Worm (Caenorhabditis elegans) whole organism, L3 larva: ENCODE data around the gene rpoa-12.

Experiments used
- ZK546.5 ChIP-seq: sonication (generic microtip); optimal IDR thresholded peaks from 2 replicates; lab custom pipeline; 2017; ENCODE audit warnings: missing biosample characterization, missing genetic modification characterization
- ama-1 ChIP-seq: fragments of 150-350 bp; optimal IDR thresholded peaks from 2 replicates; lab custom pipeline; 2018
- ceh-82 ChIP-seq: fragments of 150-350 bp; optimal IDR thresholded peaks from 2 replicates; lab custom pipeline; 2014; ENCODE audit warnings: missing biosample characterization, missing genetic modification characterization
- ceh-9 ChIP-seq: sonication (generic microtip); optimal IDR thresholded peaks from 2 replicates; lab custom pipeline; 2018; ENCODE audit warnings: missing biosample characterization, missing genetic modification characterization
- daf-12 ChIP-seq: fragments of 150-350 bp; optimal IDR thresholded peaks from 2 replicates; lab custom pipeline; 2014; ENCODE audit warnings: missing biosample characterization, missing genetic modification reagents, missing genetic modification characterization
- egl-27 ChIP-seq: sonication (generic microtip); optimal IDR thresholded peaks from 4 replicates; lab custom pipeline; 2017; ENCODE audit warnings: missing biosample characterization, missing genetic modification reagents, missing genetic modification characterization
- egl-5 ChIP-seq: fragments of 150-350 bp; optimal IDR thresholded peaks from 2 replicates; lab custom pipeline; 2017; ENCODE audit warnings: missing biosample characterization, missing genetic modification reagents, missing genetic modification characterization, inconsistent platforms
- elt-1 ChIP-seq: fragments of 150-350 bp; optimal IDR thresholded peaks from 2 replicates; lab custom pipeline; 2014; ENCODE audit warnings: missing biosample characterization, missing genetic modification characterization
- elt-2 ChIP-seq: sonication (generic microtip); optimal IDR thresholded peaks from 2 replicates; lab custom pipeline; 2016; ENCODE audit warnings: missing genetic modification reagents, mild to moderate bottlenecking, missing genetic modification characterization, missing compliant biosample characterization
- elt-3 ChIP-seq, 3 experiments: fragments of 150-350 bp in 1 of 3; sonication (generic microtip) in 2 of 3; optimal IDR thresholded peaks; 2 replicates in 2 of 3; 4 replicates in 1 of 3; lab custom pipeline; 2014 to 2017; ENCODE audit warnings: missing biosample characterization in 3 of 3, missing genetic modification characterization in 3 of 3
- eor-1 ChIP-seq, 2 experiments: fragments of 150-350 bp; optimal IDR thresholded peaks; 2 replicates each; lab custom pipeline; 2014 to 2018; ENCODE audit warnings: missing biosample characterization in 2 of 2, missing genetic modification characterization in 2 of 2
- fkh-10 ChIP-seq: sonication (generic microtip); optimal IDR thresholded peaks from 2 replicates; lab custom pipeline; 2017; ENCODE audit warnings: missing biosample characterization, missing genetic modification reagents, missing genetic modification characterization
- fkh-2 ChIP-seq: fragments of 150-350 bp; optimal IDR thresholded peaks from 2 replicates; lab custom pipeline; 2014; ENCODE audit warnings: missing biosample characterization, missing genetic modification reagents, missing genetic modification characterization
- fos-1 ChIP-seq: fragments of 150-350 bp; optimal IDR thresholded peaks from 2 replicates; lab custom pipeline; 2014; ENCODE audit warnings: missing biosample characterization, missing genetic modification characterization
- hmg-11 ChIP-seq: sonication (generic microtip); optimal IDR thresholded peaks from 2 replicates; lab custom pipeline; 2016; ENCODE audit warnings: missing genetic modification characterization, missing compliant biosample characterization
- jun-1 ChIP-seq: fragments of 150-350 bp; optimal IDR thresholded peaks from 2 replicates; lab custom pipeline; 2014; ENCODE audit warnings: missing biosample characterization, missing genetic modification reagents, missing genetic modification characterization
- lin-15B ChIP-seq: fragments of 150-350 bp; optimal IDR thresholded peaks from 2 replicates; lab custom pipeline; 2014; ENCODE audit warnings: missing biosample characterization, missing genetic modification characterization
- lin-39 ChIP-seq: fragments of 150-350 bp; optimal IDR thresholded peaks from 2 replicates; lab custom pipeline; 2018; ENCODE audit warnings: missing biosample characterization, missing genetic modification reagents, missing genetic modification characterization
- mdl-1 ChIP-seq: fragments of 150-350 bp; optimal IDR thresholded peaks from 2 replicates; lab custom pipeline; 2014; ENCODE audit warnings: missing biosample characterization, missing genetic modification characterization
- nfya-1 ChIP-seq: sonication (generic microtip); optimal IDR thresholded peaks from 2 replicates; lab custom pipeline; 2017; ENCODE audit warnings: missing genetic modification characterization, mild to moderate bottlenecking, missing compliant biosample characterization, antibody characterized with exemption, moderate library complexity; ENCODE audit not compliant: insufficient read depth
- nhr-11 ChIP-seq: fragments of 150-350 bp; optimal IDR thresholded peaks from 2 replicates; lab custom pipeline; 2014; ENCODE audit warnings: missing biosample characterization, missing genetic modification characterization
- nhr-12 ChIP-seq: fragments of 150-350 bp; optimal IDR thresholded peaks from 2 replicates; lab custom pipeline; 2014; ENCODE audit warnings: missing biosample characterization, missing genetic modification characterization
- nhr-23 ChIP-seq: fragments of 150-350 bp; optimal IDR thresholded peaks from 2 replicates; lab custom pipeline; 2014; ENCODE audit warnings: missing biosample characterization, missing genetic modification reagents, missing genetic modification characterization
- nhr-237 ChIP-seq: fragments of 150-350 bp; optimal IDR thresholded peaks from 2 replicates; lab custom pipeline; 2014; ENCODE audit warnings: missing biosample characterization, missing genetic modification characterization
- nhr-25 ChIP-seq: sonication (generic microtip); optimal IDR thresholded peaks from 2 replicates; lab custom pipeline; 2017; ENCODE audit warnings: missing biosample characterization, missing genetic modification characterization
- nhr-28 ChIP-seq: fragments of 150-350 bp; optimal IDR thresholded peaks from 2 replicates; lab custom pipeline; 2014; ENCODE audit warnings: missing biosample characterization, missing genetic modification characterization
- nhr-67 ChIP-seq: fragments of 150-350 bp; optimal IDR thresholded peaks from 2 replicates; lab custom pipeline; 2014; ENCODE audit warnings: missing biosample characterization, missing genetic modification characterization
- pha-4 ChIP-seq: fragments of 150-350 bp; optimal IDR thresholded peaks from 2 replicates; lab custom pipeline; 2014; ENCODE audit warnings: missing biosample characterization, missing genetic modification reagents, missing genetic modification characterization
- pqm-1 ChIP-seq: fragments of 150-350 bp; optimal IDR thresholded peaks from 2 replicates; lab custom pipeline; 2017; ENCODE audit warnings: missing biosample characterization, missing genetic modification characterization, inconsistent platforms
- sea-2 ChIP-seq: fragments of 150-350 bp; sonication (generic microtip); optimal IDR thresholded peaks from 4 replicates; lab custom pipeline; 2014; ENCODE audit warnings: missing biosample characterization, missing genetic modification reagents, missing genetic modification characterization
- skn-1 ChIP-seq: fragments of 150-350 bp; optimal IDR thresholded peaks from 2 replicates; lab custom pipeline; 2014; ENCODE audit warnings: missing biosample characterization, missing genetic modification characterization
- snpc-4 ChIP-seq: fragments of 150-350 bp; optimal IDR thresholded peaks from 2 replicates; lab custom pipeline; 2014; ENCODE audit warnings: missing biosample characterization, missing genetic modification characterization
- tbx-2 ChIP-seq: sonication (generic microtip); optimal IDR thresholded peaks from 2 replicates; lab custom pipeline; 2016; ENCODE audit warnings: mild to moderate bottlenecking, missing genetic modification characterization, missing compliant biosample characterization
- unc-39 ChIP-seq: sonication (generic microtip); optimal IDR thresholded peaks from 4 replicates; lab custom pipeline; 2017; ENCODE audit warnings: missing biosample characterization, missing genetic modification characterization
- zag-1 ChIP-seq: fragments of 150-350 bp; optimal IDR thresholded peaks from 2 replicates; lab custom pipeline; 2014; ENCODE audit warnings: missing biosample characterization, missing genetic modification characterization
- ztf-11 ChIP-seq: fragments of 150-350 bp; optimal IDR thresholded peaks from 2 replicates; lab custom pipeline; 2014; ENCODE audit warnings: missing biosample characterization, missing genetic modification characterization
- ztf-4 ChIP-seq: fragments of 150-350 bp; optimal IDR thresholded peaks from 2 replicates; lab custom pipeline; 2014; ENCODE audit warnings: missing biosample characterization, missing genetic modification characterization

rpoa-12 gene

DNA sequence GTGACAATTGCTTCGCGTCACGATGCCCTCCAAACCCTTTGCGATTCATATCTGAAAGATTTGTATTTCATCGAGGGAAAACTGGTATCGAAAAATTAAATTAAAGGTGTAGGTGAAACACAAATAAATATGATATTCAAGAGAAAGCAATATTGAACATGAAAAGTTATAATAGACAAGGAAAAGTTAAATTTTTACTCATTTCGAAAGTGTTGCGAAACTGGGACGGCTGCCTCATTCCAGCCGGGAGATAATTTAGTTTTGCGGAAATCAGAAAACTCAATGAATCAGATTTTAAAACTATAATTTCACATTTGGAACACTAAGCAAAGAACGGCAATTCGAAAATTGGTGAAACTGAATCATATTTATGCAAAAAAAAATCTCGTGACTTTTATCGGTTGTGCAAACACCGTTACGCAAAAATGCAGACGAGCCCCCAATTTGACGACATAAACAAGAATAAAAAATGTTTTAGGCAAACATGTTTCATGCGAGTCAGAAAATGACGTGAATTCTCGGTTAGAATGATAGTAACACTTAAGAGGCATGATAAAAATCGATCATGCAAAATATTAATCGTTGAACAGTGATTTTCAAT lies 8.0 kb downstream of the rpoa-12 start, which contains the start of the genes nxf-1 and C15H11.11 (continued):
- TF ChIP-seq skn-1 (tag; lab: Kevin White, UChicago) (peak; percentile 28), pha-4 (tag; lab: Kevin White, UChicago) (peak; percentile 88), nhr-12 (no peak), nhr-25 (tag; lab: Kevin White, UChicago) (peak; percentile 44), egl-5 (peak; percentile 79), elt-2 (tag; lab: Kevin White, UChicago) (peak; percentile 77), ZK546.5 (tag; lab: Kevin White, UChicago) (no peak), nfya-1 (tag; lab: Kevin White, UChicago) (peak; percentile 60), unc-39 (tag; lab: Kevin White, UChicago) (no peak)

- TF ChIP-seq jun-1 (tag; lab: Kevin White, UChicago) (peak; percentile 58), ztf-4 (tag; lab: Kevin White, UChicago) (no peak), fos-1 (tag; lab: Kevin White, UChicago) (no peak), fkh-2 (tag; lab: Kevin White, UChicago) (no peak), mdl-1 (no peak), nhr-28 (tag; lab: Kevin White, UChicago) (no peak), sea-2 (no peak), daf-12 (no peak), egl-5 (no peak), nhr-11 (tag; lab: Kevin White, UChicago) (no peak), pha-4 (tag; lab: Kevin White, UChicago) (no peak), elt-2 (tag; lab: Kevin White, UChicago) (peak; percentile 71), eor-1 (tag; optimal IDR thresholded peaks at IDR 0.05; lab: Kevin White, UChicago) (no peak), skn-1 (tag; lab: Kevin White, UChicago) (peak; percentile 10), nhr-23 (tag; lab: Kevin White, UChicago) (no peak), ceh-9 (tag; lab: Kevin White, UChicago) (no peak), tbx-2 (tag; lab: Kevin White, UChicago) (no peak), pqm-1 (tag; lab: Kevin White, UChicago) (peak; percentile 86), hmg-11 (tag; lab: Kevin White, UChicago) (no peak)
Observed at ce11 chrV:14414032-14414431, 9.1 kb downstream of the rpoa-12 start.

DNA sequence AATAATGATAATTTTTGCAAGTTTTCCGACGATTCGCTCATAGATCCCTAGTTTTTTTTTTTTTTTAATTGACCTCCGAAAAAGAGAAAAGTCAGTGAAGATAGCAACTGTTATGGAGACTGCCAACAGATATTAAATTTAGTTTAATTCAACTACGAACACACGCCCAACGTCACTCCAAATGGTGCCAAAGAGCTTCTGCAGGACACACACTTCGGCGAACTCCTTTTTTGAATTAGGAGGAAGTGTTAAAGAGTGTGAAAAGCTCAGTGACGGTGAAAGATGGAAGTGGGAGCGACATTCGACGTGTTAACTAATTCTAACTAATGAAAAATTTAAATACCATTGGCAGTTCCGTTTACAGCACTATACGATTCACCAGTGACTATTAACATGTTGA lies 11.1 kb downstream of the rpoa-12 start:
- TF ChIP-seq fkh-10 (GFP tag; lab: Kevin White, UChicago), result no peak
- no peak for TF ChIP-seq nhr-25 (tag; lab: Kevin White, UChicago)
- TF ChIP-seq ama-1, result peak; percentile 65

DNA sequence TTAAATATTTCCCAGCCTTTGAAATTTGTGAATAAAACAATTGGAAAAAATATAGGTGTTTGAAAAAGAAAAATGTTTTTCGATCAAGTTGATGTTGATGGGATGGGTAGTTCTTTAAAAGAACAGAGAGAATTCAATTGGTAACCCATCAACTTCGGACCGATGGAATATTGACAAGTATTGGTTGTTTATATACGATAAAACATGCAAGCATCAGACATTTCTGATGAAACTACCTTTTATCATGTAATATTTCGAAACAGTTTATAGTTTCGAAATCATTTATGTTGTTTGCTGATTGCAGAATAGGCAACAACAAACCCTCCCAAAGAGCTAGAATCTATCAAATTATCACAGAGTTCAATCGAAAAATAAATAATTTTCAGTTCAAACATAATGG lies 13.2 kb downstream of the rpoa-12 start:
- TF ChIP-seq sea-2, result no peak
- no peak for TF ChIP-seq skn-1 (tag; lab: Kevin White, UChicago)
- no peak for TF ChIP-seq nhr-25 (tag; lab: Kevin White, UChicago)
- no peak for TF ChIP-seq zag-1 (tag; lab: Kevin White, UChicago)
- no peak for TF ChIP-seq daf-12
- TF ChIP-seq snpc-4, result peak; percentile 91

ce11 chrV:14408774-14409173 lies 14.3 kb downstream of the rpoa-12 start, which contains the start of gene gnrr-2:
gnrr-2 (plus strand) TSS chrV:14409074.
- TF ChIP-seq ztf-11 (tag; lab: Kevin White, UChicago) (no peak), ama-1 (no peak), lin-15B (tag; lab: Kevin White, UChicago) (no peak), ceh-9 (tag; lab: Kevin White, UChicago) (no peak), ceh-82 (tag; lab: Kevin White, UChicago) (no peak), nhr-67 (tag; lab: Kevin White, UChicago) (no peak), nhr-237 (tag; lab: Kevin White, UChicago) (no peak), elt-1 (no peak), lin-39 (tag; lab: Kevin White, UChicago) (no peak), elt-3 (tag; optimal IDR thresholded peaks at IDR 0.05; lab: Kevin White, UChicago) (no peak), pqm-1 (tag; lab: Kevin White, UChicago) (no peak), egl-27 (tag; lab: Kevin White, UChicago) (no peak), sea-2 (no peak), zag-1 (tag; lab: Kevin White, UChicago) (no peak)
- TF ChIP-seq, all 47 proteins: peak for 0
